Fruit fly (Drosophila melanogaster): ENCODE data around the gene SdhBL.

SdhBL gene

DNA sequence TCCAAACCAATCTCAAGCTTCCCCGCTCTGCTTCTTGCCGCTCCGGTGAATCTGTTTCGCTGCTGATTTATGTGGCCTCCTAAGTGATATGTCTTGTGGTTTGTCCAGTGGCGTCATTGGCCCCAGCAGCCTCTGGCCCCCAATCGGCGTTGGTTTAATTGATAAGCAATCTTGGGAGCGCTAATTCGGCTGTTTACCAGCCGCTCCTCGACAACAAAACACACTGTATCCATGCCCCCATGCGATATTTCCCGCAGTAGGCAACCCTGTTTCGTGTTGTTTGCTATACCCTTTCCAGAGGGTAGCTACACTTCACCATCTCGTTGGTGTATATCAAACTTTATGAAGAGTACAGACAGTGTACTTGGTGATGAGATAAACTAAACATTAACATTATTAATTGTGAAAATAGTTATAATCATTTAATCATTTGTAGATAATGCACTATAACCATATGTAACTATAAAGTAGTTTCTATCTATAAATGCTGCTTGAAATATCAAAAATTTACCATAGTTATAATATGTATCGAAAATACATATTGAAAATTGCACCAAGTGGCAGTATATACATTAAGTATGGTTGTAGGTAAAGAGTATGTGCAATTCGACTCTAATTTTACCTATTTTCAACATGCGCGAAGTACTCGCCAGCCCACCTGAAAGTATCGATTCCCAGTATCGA, 45.8 kb upstream of the SdhBL start, which contains the start of gene shop (continued):
- TF ChIP-seq HLHmδ (GFP tag; optimal IDR thresholded peaks at IDR 0.05) (no peak), CkIIα-i1 (GFP tag; IDR thresholded peaks at IDR 0.05) (no peak), CG9727 (GFP tag; optimal IDR thresholded peaks at IDR 0.05) (peak; percentile 87), CG9609 (GFP tag; optimal IDR thresholded peaks at IDR 0.05) (peak; percentile 64), tio (GFP tag; optimal IDR thresholded peaks at IDR 0.05) (no peak), ara (GFP tag; IDR thresholded peaks at IDR 0.05) (peak; percentile 57), Kr (GFP tag; optimal IDR thresholded peaks at IDR 0.05) (no peak), CG6765 (GFP tag; optimal IDR thresholded peaks at IDR 0.05) (peak; percentile 69), pita (GFP tag; optimal IDR thresholded peaks at IDR 0.05) (no peak), CG12155 (GFP tag; optimal IDR thresholded peaks at IDR 0.05) (peak; percentile 76), hth (optimal IDR thresholded peaks at IDR 0.05) (no peak), CG12942 (GFP tag; optimal IDR thresholded peaks at IDR 0.05) (peak; percentile 81), pan (optimal IDR thresholded peaks at IDR 0.05) (no peak), pan (GFP tag; optimal IDR thresholded peaks at IDR 0.05 in 1 of 2, IDR thresholded peaks at IDR 0.05 in 1 of 2) (peak in 1 of 2 experiments; percentile 77), CG8924 (tag; optimal IDR thresholded peaks at IDR 0.05) (peak; percentile 91), ftz-f1 (GFP tag; optimal IDR thresholded peaks at IDR 0.05) (no peak), slbo (GFP tag; IDR thresholded peaks at IDR 0.05) (peak; percentile 86), CG10431 (GFP tag; optimal IDR thresholded peaks at IDR 0.05) (peak; percentile 36), CG9215 (GFP tag; IDR thresholded peaks at IDR 0.05) (peak; percentile 80), lab (GFP tag; optimal IDR thresholded peaks at IDR 0.05) (peak; percentile 83), sqz (GFP tag; optimal IDR thresholded peaks at IDR 0.05) (no peak), CG8359 (GFP tag; optimal IDR thresholded peaks at IDR 0.05; ENCODE audit: borderline replicate concordance) (peak; percentile 47), Ravus (GFP tag; IDR thresholded peaks at IDR 0.05) (peak; percentile 33; the same call in 1 of the 2 replicates), vnd (GFP tag; IDR thresholded peaks at IDR 0.05; ENCODE audit: partially characterized antibody) (peak; percentile 44; the same call in 1 of the 3 replicates), Gug (GFP tag; IDR thresholded peaks at IDR 0.05) (peak; percentile 76), Mrtf (GFP tag; IDR thresholded peaks at IDR 0.05) (peak; percentile 51; the same call in 1 of the 3 replicates), Camta (GFP tag; optimal IDR thresholded peaks at IDR 0.05) (peak; percentile 63), Abd-B (GFP tag; optimal IDR thresholded peaks at IDR 0.05) (peak; percentile 86), Adf1 (GFP tag; IDR thresholded peaks at IDR 0.05) (no peak), Neu2 (GFP tag; optimal IDR thresholded peaks at IDR 0.05; ENCODE audit: borderline replicate concordance) (no peak), CG15479 (GFP tag; optimal IDR thresholded peaks at IDR 0.05) (no peak), oc (tag; optimal IDR thresholded peaks at IDR 0.05) (peak; percentile 28), CG11504 (tag; optimal IDR thresholded peaks at IDR 0.05) (peak; percentile 90), CG8765 (GFP tag; IDR thresholded peaks at IDR 0.05) (no peak), Bteb2 (GFP tag; optimal IDR thresholded peaks at IDR 0.05) (peak; percentile 76), Deaf1 (tag; optimal IDR thresholded peaks at IDR 0.05) (peak; percentile 68), crp (GFP tag; optimal IDR thresholded peaks at IDR 0.05) (peak in 1 of 2 experiments; percentile 34), unpg (GFP tag; optimal IDR thresholded peaks at IDR 0.05) (peak; percentile 84), CG13894 (tag; optimal IDR thresholded peaks at IDR 0.05) (peak; percentile 46), CG7271 (tag; optimal IDR thresholded peaks at IDR 0.05) (peak; percentile 4), cwo (GFP tag; optimal IDR thresholded peaks at IDR 0.05) (peak; percentile 82), Fer2 (tag; optimal IDR thresholded peaks at IDR 0.05) (peak; percentile 71), danr (GFP tag; IDR thresholded peaks at IDR 0.05) (peak; percentile 53; the same call in 1 of the 2 replicates), shn (GFP tag; optimal IDR thresholded peaks at IDR 0.05) (peak; percentile 56), peb (GFP tag; IDR thresholded peaks at IDR 0.05) (no peak), NC2β (GFP tag; optimal IDR thresholded peaks at IDR 0.05) (peak; percentile 7), emc (GFP tag; optimal IDR thresholded peaks at IDR 0.05) (peak; percentile 63), NC2α (GFP tag; optimal IDR thresholded peaks at IDR 0.05) (peak; percentile 6), nerfin-2 (GFP tag; IDR thresholded peaks at IDR 0.05; ENCODE audit: partially characterized antibody) (no peak)

All from whole organism, embryonic.